Fruit fly (Drosophila melanogaster): ENCODE data around the gene CG7536.

Gene CG7536

dm6 chrX:18088432-18088831, at the start of gene CG7536:
CG7536 (minus strand) TSS chrX:18088532.
- TF ChIP-seq CG17801 (GFP tag; optimal IDR thresholded peaks at IDR 0.05; ENCODE audit: partially characterized antibody) = no peak

dm6 chrX:18136910-18137849, 48.8 kb upstream of the CG7536 start, which contains the start of gene ari-1:
ari-1 (minus strand) TSS chrX:18137784.
- TF ChIP-seq CG17801 (GFP tag; optimal IDR thresholded peaks at IDR 0.05; ENCODE audit: partially characterized antibody) = no peak

DNA sequence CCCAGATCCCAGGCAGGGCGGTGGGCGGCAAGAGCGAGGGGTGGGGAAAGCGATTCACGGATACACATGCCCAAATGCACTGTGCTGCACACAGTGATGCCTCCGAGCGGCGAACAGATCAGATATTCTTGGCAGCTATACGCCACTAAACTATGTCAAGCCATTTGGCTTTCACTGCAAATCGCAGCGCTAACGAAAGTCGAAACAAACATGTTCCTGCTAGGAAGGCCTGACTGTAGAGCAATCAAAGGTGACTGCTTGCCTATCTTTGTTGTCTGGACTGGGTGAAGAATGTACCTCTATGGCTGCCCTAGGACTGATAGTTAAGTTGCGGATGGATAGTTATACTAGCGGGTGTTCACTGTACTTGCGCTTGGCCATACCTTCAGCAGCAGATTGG, 47.7 kb upstream of the CG7536 start:
- no peak for TF ChIP-seq CG17801 (GFP tag; optimal IDR thresholded peaks at IDR 0.05; ENCODE audit: partially characterized antibody)

- no peak for TF ChIP-seq CG17801 (GFP tag; optimal IDR thresholded peaks at IDR 0.05; ENCODE audit: partially characterized antibody)
Measured at dm6 chrX:18130168-18130567, 41.8 kb upstream of the CG7536 start, which contains the start of gene CG43133. CG43133 (minus strand) TSS chrX:18130178.

DNA sequence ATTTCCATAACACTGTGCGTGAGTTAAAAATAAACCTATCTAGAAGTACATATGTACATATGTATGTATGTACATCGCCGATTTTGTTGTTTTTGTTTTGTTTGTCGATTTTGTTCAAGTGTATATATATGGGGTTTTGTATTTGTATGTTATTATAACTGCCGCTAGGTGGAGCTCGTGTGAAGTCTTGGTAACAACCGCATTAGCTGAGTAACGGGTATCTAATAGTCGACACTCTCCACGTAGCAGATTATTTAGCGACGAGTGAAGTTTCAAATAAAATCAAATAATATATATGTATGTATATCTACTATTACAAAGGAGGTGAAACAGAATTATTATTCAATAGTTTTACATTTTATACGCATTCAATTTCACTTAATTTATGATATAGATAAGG, 41.0 kb upstream of the CG7536 start:
- TF ChIP-seq CG17801 (GFP tag; optimal IDR thresholded peaks at IDR 0.05; ENCODE audit: partially characterized antibody) = no peak

dm6 chrX:18125520-18125919, 37.2 kb upstream of the CG7536 start:
- no peak for TF ChIP-seq CG17801 (GFP tag; optimal IDR thresholded peaks at IDR 0.05; ENCODE audit: partially characterized antibody)

dm6 chrX:18118519-18118918, 30.2 kb upstream of the CG7536 start:
- TF ChIP-seq CG17801 (GFP tag; optimal IDR thresholded peaks at IDR 0.05; ENCODE audit: partially characterized antibody) = no peak

DNA sequence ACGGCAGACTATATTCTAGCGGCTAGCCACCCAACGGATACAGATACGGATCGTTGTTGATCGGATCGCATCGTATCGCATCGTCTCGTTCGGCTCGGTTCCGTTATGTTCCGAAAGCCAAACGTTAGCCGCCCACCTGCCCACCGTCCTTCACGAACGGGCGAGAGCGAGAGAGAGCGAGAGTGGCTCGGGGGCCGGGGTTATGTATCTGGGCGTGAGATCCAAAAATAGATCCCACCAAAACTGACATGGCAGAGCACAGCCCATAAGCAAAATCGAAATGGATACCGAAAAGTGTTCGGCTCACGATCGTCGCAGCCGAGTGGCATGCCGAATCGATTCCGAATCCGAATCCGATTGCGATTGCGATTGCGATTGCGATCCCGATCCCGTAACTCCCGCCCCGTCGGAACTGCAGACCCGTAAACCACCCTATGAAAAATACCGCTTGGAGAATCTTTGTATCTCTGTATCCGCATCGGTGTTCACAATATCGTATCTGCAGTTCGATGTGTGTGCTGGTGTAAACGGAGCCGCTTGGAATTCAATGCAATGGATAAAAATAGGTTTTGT, 28.6 kb upstream of the CG7536 start, which contains the start of gene wupA:
wupA (minus strand) TSS at position 112 of the 573 bp plus-strand sequence.
- no peak for TF ChIP-seq CG17801 (GFP tag; optimal IDR thresholded peaks at IDR 0.05; ENCODE audit: partially characterized antibody)

dm6 chrX:18114770-18115169, 26.4 kb upstream of the CG7536 start:
- no peak for TF ChIP-seq CG17801 (GFP tag; optimal IDR thresholded peaks at IDR 0.05; ENCODE audit: partially characterized antibody)

DNA sequence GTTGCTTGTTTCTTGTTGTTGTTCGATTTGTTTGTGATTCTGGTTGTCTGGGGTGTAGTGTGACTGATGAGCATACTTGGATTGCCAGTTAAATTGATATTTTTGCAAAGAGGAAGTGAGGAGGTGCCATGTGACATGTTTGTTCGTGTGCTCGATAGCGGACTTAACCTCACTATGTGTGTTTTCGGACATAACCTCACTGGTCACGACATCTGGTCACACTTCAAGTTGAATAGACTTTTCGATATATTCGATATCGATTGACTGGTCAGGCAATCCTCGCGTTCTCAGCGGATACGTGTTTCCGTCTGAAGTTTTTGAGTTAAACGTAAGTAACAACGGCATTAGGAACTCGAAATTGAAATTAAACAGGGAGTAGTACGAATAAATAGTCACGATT, 20.3 kb upstream of the CG7536 start:
- no peak for TF ChIP-seq CG17801 (GFP tag; optimal IDR thresholded peaks at IDR 0.05; ENCODE audit: partially characterized antibody)

DNA sequence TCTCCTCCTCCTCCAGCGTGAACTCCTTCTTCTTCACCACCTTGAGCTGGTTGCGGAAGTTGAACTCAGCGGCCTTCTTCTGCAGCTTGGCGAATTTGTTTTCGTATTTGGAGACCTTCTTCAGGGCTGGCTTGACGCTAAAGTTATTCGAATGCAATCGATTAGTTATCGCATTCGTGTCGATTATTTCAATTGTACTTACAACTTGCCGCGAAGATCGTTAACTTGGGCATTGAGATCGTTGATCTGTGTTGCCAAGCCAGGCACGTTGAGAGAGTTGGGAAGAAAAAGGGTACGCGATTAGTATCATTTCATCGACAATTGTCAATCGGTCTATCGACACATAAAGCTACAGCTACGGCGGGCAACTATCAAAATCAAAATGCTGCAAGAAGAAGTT, 18.4 kb upstream of the CG7536 start:
- TF ChIP-seq CG17801 (GFP tag; optimal IDR thresholded peaks at IDR 0.05; ENCODE audit: partially characterized antibody) = no peak

DNA sequence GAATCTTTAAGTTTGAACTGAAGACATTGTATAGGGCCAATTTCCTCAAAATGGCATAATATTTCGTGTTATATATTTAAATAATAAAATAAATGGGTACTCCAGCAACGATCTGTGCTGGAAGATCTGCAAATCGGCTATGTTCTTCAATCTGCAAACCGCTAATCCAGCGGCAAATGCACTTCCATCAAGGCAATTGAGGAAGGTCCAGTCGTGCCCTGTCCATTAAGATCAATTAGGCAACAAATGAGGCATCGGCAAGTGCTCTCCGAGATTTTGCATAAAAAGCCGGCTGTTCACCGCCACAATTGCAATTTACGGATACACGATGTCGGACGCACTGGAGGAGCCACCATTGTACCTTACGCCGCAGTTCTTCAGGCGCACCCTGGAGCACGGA, 15.0 kb upstream of the CG7536 start, which contains the start of gene CG7135:
CG7135 (plus strand) TSS at position 301 of the 400 bp plus-strand sequence.
- TF ChIP-seq CG17801 (GFP tag; optimal IDR thresholded peaks at IDR 0.05; ENCODE audit: partially characterized antibody) = no peak

DNA sequence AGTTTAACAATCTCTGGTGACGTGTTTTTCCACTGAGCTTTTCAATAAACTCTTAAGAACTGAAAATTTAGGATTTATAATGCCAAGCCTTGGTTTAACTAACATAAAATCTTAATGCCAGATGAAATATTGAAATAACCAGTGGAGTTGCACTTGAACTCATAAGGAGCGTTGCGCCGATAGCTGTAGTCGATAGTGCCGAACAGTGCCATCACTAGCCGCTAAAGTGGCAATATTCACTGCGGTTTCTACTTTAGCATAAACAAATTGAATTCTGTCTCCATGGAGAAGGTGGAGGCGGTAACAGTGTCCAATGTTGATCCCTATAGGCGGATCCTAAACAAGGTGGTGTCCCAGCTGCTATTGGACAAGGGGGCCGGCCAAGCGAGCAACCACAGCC, 13.4 kb upstream of the CG7536 start, which contains the start of gene Taf8:
Taf8 (plus strand) TSS at position 193 of the 400 bp plus-strand sequence.
- TF ChIP-seq CG17801 (GFP tag; optimal IDR thresholded peaks at IDR 0.05; ENCODE audit: partially characterized antibody) = no peak

DNA sequence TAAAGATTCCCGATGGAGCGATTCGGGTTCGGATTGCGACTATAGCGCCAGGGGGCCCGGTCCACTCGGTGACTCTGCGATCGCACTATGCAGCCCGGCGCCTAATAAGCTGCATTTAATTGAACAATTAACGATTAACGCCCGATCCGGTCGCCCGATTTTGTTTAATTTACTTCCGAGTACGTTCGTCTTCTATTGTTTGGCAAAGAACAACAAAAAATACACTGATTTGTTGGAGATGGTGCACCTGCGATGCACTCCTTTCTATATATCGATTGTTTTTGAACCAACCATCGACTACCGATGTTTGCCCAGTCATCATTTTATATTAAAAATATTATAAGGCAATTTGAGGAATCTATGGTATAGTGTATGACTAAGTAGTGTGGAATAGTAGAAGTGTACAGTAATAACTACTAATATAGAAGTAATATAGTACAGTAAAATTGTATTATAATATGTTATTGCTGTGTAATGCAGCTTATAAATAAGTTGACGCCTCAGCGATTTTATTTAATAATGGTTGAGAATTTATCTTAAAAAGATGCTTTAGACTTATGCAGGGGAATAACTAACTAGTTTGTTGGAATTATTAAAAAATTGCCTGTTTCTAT, 12.9 kb upstream of the CG7536 start, which contains the start of gene Mvb12:
Mvb12 (minus strand) TSS at position 217 of the 614 bp plus-strand sequence.
- TF ChIP-seq CG17801 (GFP tag; optimal IDR thresholded peaks at IDR 0.05; ENCODE audit: partially characterized antibody) = no peak

- no peak for TF ChIP-seq CG17801 (GFP tag; optimal IDR thresholded peaks at IDR 0.05; ENCODE audit: partially characterized antibody)
Measured at dm6 chrX:18100146-18100669, 11.9 kb upstream of the CG7536 start.
